Worm (Caenorhabditis elegans) whole organism, L4 larva: ENCODE data around the gene C39B10.3.

ENCODE experiments used
- F37D6.2 ChIP-seq: sonication (generic microtip); optimal IDR thresholded peaks from 2 replicates; lab custom pipeline; 2016; ENCODE audit warnings: mild to moderate bottlenecking, missing genetic modification characterization, missing compliant biosample characterization
- F44E2.7 ChIP-seq: fragments of 200-800 bp; sonication (Bioruptor generic); IDR thresholded peaks from 2 replicates; pipeline ENCODE4 v2.1.2; 2022; ENCODE audit warnings: missing genetic modification characterization, missing compliant biosample characterization
- Y48G9A.11 ChIP-seq: fragments of 200-800 bp; sonication (Bioruptor generic); IDR thresholded peaks from 2 replicates; pipeline ENCODE4 v1.3.6; 2022; ENCODE audit warnings: missing genetic modification reagents, missing genetic modification characterization, missing compliant biosample characterization
- ZK546.5 ChIP-seq, 2 experiments: sonication (generic microtip); optimal IDR thresholded peaks; 2 replicates each; lab custom pipeline; 2017; ENCODE audit warnings: missing biosample characterization in 2 of 2, missing genetic modification characterization in 2 of 2
- aha-1 ChIP-seq: fragments of 150-350 bp; peaks from one replicate; lab custom pipeline; 2014; ENCODE audit warnings: missing biosample characterization, missing genetic modification characterization
- arid-1 ChIP-seq: fragments of 200-800 bp; sonication (Bioruptor generic); conservative IDR thresholded peaks from 2 replicates; pipeline ENCODE4 v1.3.6; 2022; ENCODE audit warnings: missing genetic modification reagents, missing genetic modification characterization, missing compliant biosample characterization
- attf-4 ChIP-seq: sonication (generic microtip); optimal IDR thresholded peaks from 3 replicates; lab custom pipeline; 2017; ENCODE audit warnings: missing biosample characterization, missing genetic modification characterization
- ceh-20 ChIP-seq: fragments of 200-800 bp; sonication (Bioruptor generic); IDR thresholded peaks from 2 replicates; pipeline ENCODE4 v1.3.6; 2022; ENCODE audit warnings: missing genetic modification reagents, missing genetic modification characterization, missing compliant biosample characterization
- ceh-32 ChIP-seq: sonication (generic microtip); optimal IDR thresholded peaks from 2 replicates; lab custom pipeline; 2016; ENCODE audit warnings: mild to moderate bottlenecking, missing genetic modification characterization, missing compliant biosample characterization; ENCODE audit not compliant: poor library complexity
- ceh-44 ChIP-seq: fragments of 200-800 bp; sonication (Bioruptor generic); IDR thresholded peaks from 2 replicates; pipeline ENCODE4 v1.3.6; 2022; ENCODE audit warnings: missing genetic modification reagents, missing genetic modification characterization, missing compliant biosample characterization
- ces-1 ChIP-seq: fragments of 150-350 bp; sonication (generic microtip); optimal IDR thresholded peaks from 4 replicates; lab custom pipeline; 2014; ENCODE audit warnings: missing biosample characterization, missing genetic modification reagents, missing genetic modification characterization
- daf-19 ChIP-seq: fragments of 200-800 bp; sonication (Bioruptor generic); conservative IDR thresholded peaks from 2 replicates; pipeline ENCODE4 v1.3.6; 2022; ENCODE audit warnings: missing genetic modification characterization, missing compliant biosample characterization
- daf-8 ChIP-seq: fragments of 200-800 bp; sonication (Bioruptor generic); IDR thresholded peaks from 2 replicates; pipeline ENCODE4 v1.3.6; 2022; ENCODE audit warnings: missing genetic modification characterization, missing compliant biosample characterization
- dmd-9 ChIP-seq: fragments of 200-800 bp; sonication (Bioruptor generic); IDR thresholded peaks from 2 replicates; pipeline ENCODE4 v1.3.6; 2022; ENCODE audit warnings: missing genetic modification reagents, missing genetic modification characterization, missing compliant biosample characterization
- gei-8 ChIP-seq: fragments of 200-800 bp; sonication (Bioruptor generic); optimal IDR thresholded peaks from 2 replicates; lab custom pipeline; 2018; ENCODE audit warnings: mild to moderate bottlenecking, missing genetic modification characterization, missing compliant biosample characterization
- hlh-11 ChIP-seq: fragments of 200-800 bp; sonication (Bioruptor generic); optimal IDR thresholded peaks from 2 replicates; lab custom pipeline; 2018; ENCODE audit warnings: mild to moderate bottlenecking, missing genetic modification characterization, missing compliant biosample characterization
- hlh-30 ChIP-seq: sonication (generic microtip); optimal IDR thresholded peaks from 2 replicates; lab custom pipeline; 2017; ENCODE audit warnings: antibody characterized with exemption, mild to moderate bottlenecking, missing genetic modification characterization, missing compliant biosample characterization; ENCODE audit not compliant: insufficient read depth
- hmg-1.1 ChIP-seq: fragments of 200-800 bp; sonication (Bioruptor generic); IDR thresholded peaks from 2 replicates; pipeline ENCODE4 v1.3.6; 2022; ENCODE audit warnings: missing genetic modification reagents, missing genetic modification characterization, missing compliant biosample characterization
- jun-1 ChIP-seq: fragments of 150-350 bp; optimal IDR thresholded peaks from 2 replicates; lab custom pipeline; 2014; ENCODE audit warnings: missing biosample characterization, missing genetic modification reagents, missing genetic modification characterization
- lim-7 ChIP-seq: fragments of 200-800 bp; sonication (Bioruptor generic); IDR thresholded peaks from 2 replicates; pipeline ENCODE4 v1.3.6; 2022; ENCODE audit warnings: missing genetic modification characterization, missing compliant biosample characterization
- lin-1 ChIP-seq: fragments of 200-800 bp; sonication (Bioruptor generic); IDR thresholded peaks from 2 replicates; pipeline ENCODE4 v1.3.6; 2022; ENCODE audit warnings: missing genetic modification reagents, missing genetic modification characterization, missing compliant biosample characterization
- lin-13 ChIP-seq: fragments of 150-350 bp; optimal IDR thresholded peaks from 2 replicates; lab custom pipeline; 2014; ENCODE audit warnings: missing biosample characterization, missing genetic modification reagents, missing genetic modification characterization
- lin-29 ChIP-seq: fragments of 200-800 bp; sonication (Bioruptor generic); IDR thresholded peaks from 2 replicates; pipeline ENCODE4 v1.3.6; 2022; ENCODE audit warnings: missing genetic modification reagents, missing genetic modification characterization, missing compliant biosample characterization
- lin-38 ChIP-seq: fragments of 200-800 bp; sonication (Bioruptor generic); IDR thresholded peaks from 2 replicates; pipeline ENCODE4 v1.3.6; 2022; ENCODE audit warnings: missing genetic modification reagents, missing genetic modification characterization, missing compliant biosample characterization
- lsy-2 ChIP-seq, 2 experiments: fragments of 150-350 bp in 1 of 2; sonication (generic microtip) in 1 of 2; optimal IDR thresholded peaks; 2 replicates each; lab custom pipeline; 2014 to 2017; ENCODE audit warnings: missing biosample characterization in 2 of 2, missing genetic modification characterization in 2 of 2
- madf-5 ChIP-seq, 2 experiments: fragments of 200-800 bp; sonication (Bioruptor generic); IDR thresholded peaks; 2 replicates each; pipeline ENCODE4 v1.3.6; 2022; ENCODE audit warnings: missing compliant biosample characterization in 2 of 2, missing genetic modification characterization in 2 of 2
- mdt-29 ChIP-seq: fragments of 200-800 bp; sonication (Bioruptor generic); IDR thresholded peaks from 2 replicates; pipeline ENCODE4 v1.3.6; 2022; ENCODE audit warnings: missing genetic modification reagents, missing genetic modification characterization, missing compliant biosample characterization
- mxl-2 ChIP-seq: fragments of 200-800 bp; sonication (Bioruptor generic); conservative IDR thresholded peaks from 2 replicates; pipeline ENCODE4 v1.3.6; 2022; ENCODE audit warnings: missing genetic modification reagents, missing genetic modification characterization, missing compliant biosample characterization
- nhr-111 ChIP-seq: fragments of 200-800 bp; sonication (Bioruptor generic); optimal IDR thresholded peaks from 2 replicates; lab custom pipeline; 2018; ENCODE audit warnings: mild to moderate bottlenecking, missing genetic modification characterization, missing compliant biosample characterization
- nhr-28 ChIP-seq: fragments of 150-350 bp; optimal IDR thresholded peaks from 2 replicates; lab custom pipeline; 2014; ENCODE audit warnings: missing biosample characterization, missing genetic modification characterization
- nhr-42 ChIP-seq: fragments of 200-800 bp; sonication (Bioruptor generic); IDR thresholded peaks from 2 replicates; pipeline ENCODE4 v1.3.6; 2022; ENCODE audit warnings: missing genetic modification characterization, missing compliant biosample characterization
- nhr-48 ChIP-seq: sonication (generic microtip); optimal IDR thresholded peaks from 2 replicates; lab custom pipeline; 2016; ENCODE audit warnings: mild to moderate bottlenecking, missing genetic modification characterization, missing compliant biosample characterization
- nhr-6 ChIP-seq: fragments of 150-350 bp; optimal IDR thresholded peaks from 2 replicates; lab custom pipeline; 2014; ENCODE audit warnings: missing biosample characterization, missing genetic modification characterization
- nhr-76 ChIP-seq: fragments of 150-350 bp; optimal IDR thresholded peaks from 2 replicates; lab custom pipeline; 2014; ENCODE audit warnings: missing biosample characterization, missing genetic modification characterization
- nhr-77 ChIP-seq: fragments of 150-350 bp; optimal IDR thresholded peaks from 2 replicates; lab custom pipeline; 2014; ENCODE audit warnings: missing biosample characterization, missing genetic modification characterization
- pha-4 ChIP-seq, 2 experiments: fragments of 150-350 bp in 1 of 2; fragments of 200-800 bp in 1 of 2; sonication (Bioruptor generic) in 1 of 2; IDR thresholded peaks in 1 of 2; optimal IDR thresholded peaks in 1 of 2; 2 replicates each; pipeline versions ENCODE4 v1.3.6 to Lab custom; 2014 to 2022; ENCODE audit warnings: missing genetic modification characterization in 2 of 2, missing genetic modification reagents in 2 of 2, missing biosample characterization in 1 of 2, missing compliant biosample characterization in 1 of 2
- php-3 ChIP-seq: fragments of 200-800 bp; sonication (Bioruptor generic); IDR thresholded peaks from 2 replicates; pipeline ENCODE4 v1.3.6; 2022; ENCODE audit warnings: missing genetic modification reagents, missing genetic modification characterization, missing compliant biosample characterization
- skn-1 ChIP-seq: fragments of 150-350 bp; optimal IDR thresholded peaks from 2 replicates; lab custom pipeline; 2014; ENCODE audit warnings: missing biosample characterization, missing genetic modification characterization
- snpc-1.2 ChIP-seq: fragments of 200-800 bp; sonication (Bioruptor generic); IDR thresholded peaks from 2 replicates; pipeline ENCODE4 v1.3.6; 2022; ENCODE audit warnings: missing genetic modification reagents, missing genetic modification characterization, missing compliant biosample characterization
- unc-62 ChIP-seq, 3 experiments: fragments of 150-350 bp in 1 of 3; sonication (generic microtip); optimal IDR thresholded peaks in 2 of 3; peaks in 1 of 3; 1 replicate in 1 of 3; 2 replicates in 2 of 3; lab custom pipeline; 2014 to 2017; ENCODE audit warnings: missing biosample characterization in 3 of 3, missing genetic modification characterization in 3 of 3, missing genetic modification reagents in 3 of 3, missing genotype in 1 of 3
- zag-1 ChIP-seq: fragments of 150-350 bp; optimal IDR thresholded peaks from 2 replicates; lab custom pipeline; 2014; ENCODE audit warnings: missing biosample characterization, missing genetic modification characterization
- zfp-3 ChIP-seq: fragments of 200-800 bp; sonication (Bioruptor generic); conservative IDR thresholded peaks from 2 replicates; pipeline ENCODE4 v1.3.6; 2022; ENCODE audit warnings: missing genetic modification reagents, missing genetic modification characterization, missing compliant biosample characterization
- zip-11 ChIP-seq: fragments of 200-800 bp; sonication (Bioruptor generic); IDR thresholded peaks from 2 replicates; pipeline ENCODE4 v1.3.6; 2022; ENCODE audit warnings: missing genetic modification characterization, missing compliant biosample characterization
- ztf-11 ChIP-seq: fragments of 150-350 bp; optimal IDR thresholded peaks from 2 replicates; lab custom pipeline; 2014; ENCODE audit warnings: missing biosample characterization, missing genetic modification characterization

Gene C39B10.3

ce11 chrX:10477172-10477985 is 33.4 kb downstream of the C39B10.3 start (continued):
- TF ChIP-seq hlh-11 (peak; percentile 79), skn-1 (no peak), pha-4 (GFP tag; IDR thresholded peaks at IDR 0.05; lab: Robert Waterston, UW) (no peak), pha-4 (tag; optimal IDR thresholded peaks at IDR 0.05; lab: Kevin White, UChicago) (no peak), lin-1 (GFP tag; lab: Robert Waterston, UW) (peak; percentile 56; the same call in 1 of the 2 replicates), nhr-28 (peak; percentile 84), ceh-20 (GFP tag; lab: Robert Waterston, UW) (no peak), F37D6.2 (tag; lab: Kevin White, UChicago) (no peak), mdt-29 (GFP tag; lab: Robert Waterston, UW) (no peak), php-3 (GFP tag; lab: Robert Waterston, UW) (peak; percentile 61), nhr-6 (tag; lab: Kevin White, UChicago) (no peak), lin-13 (GFP tag; lab: Kevin White, UChicago) (no peak), dmd-9 (GFP tag; lab: Robert Waterston, UW) (no peak), daf-19 (GFP tag; lab: Robert Waterston, UW) (no peak), gei-8 (GFP tag; lab: Kevin White, UChicago) (no peak), mxl-2 (GFP tag; lab: Robert Waterston, UW) (no peak), ces-1 (no peak), lin-29 (GFP tag; lab: Robert Waterston, UW) (no peak), lin-38 (no peak), aha-1 (tag; lab: Kevin White, UChicago) (no peak), snpc-1.2 (GFP tag; lab: Robert Waterston, UW) (no peak), lim-7 (GFP tag; lab: Robert Waterston, UW) (no peak), attf-4 (tag; lab: Kevin White, UChicago) (no peak), jun-1 (tag; lab: Kevin White, UChicago) (no peak), nhr-111 (GFP tag; lab: Kevin White, UChicago) (no peak), zfp-3 (GFP tag; lab: Robert Waterston, UW) (no peak), ztf-11 (tag; lab: Kevin White, UChicago) (no peak), ZK546.5 (tag; optimal IDR thresholded peaks at IDR 0.05; lab: Kevin White, UChicago) (no peak), hmg-1.1 (GFP tag; lab: Robert Waterston, UW) (no peak), hlh-30 (tag; lab: Kevin White, UChicago) (no peak), F44E2.7 (GFP tag; lab: Robert Waterston, UW) (no peak), ceh-32 (tag; lab: Kevin White, UChicago) (no peak), daf-8 (GFP tag; lab: Robert Waterston, UW) (no peak), unc-62 (GFP tag; optimal IDR thresholded peaks at IDR 0.05 in 1 of 2; lab: Kevin White, UChicago) (peak in 1 of 2 experiments; percentile 98), unc-62 (tag; optimal IDR thresholded peaks at IDR 0.05; lab: Kevin White, UChicago) (no peak), nhr-48 (tag; lab: Kevin White, UChicago) (peak; percentile 33), zip-11 (no peak), madf-5 (GFP tag; IDR thresholded peaks at IDR 0.05; lab: Robert Waterston, UW) (no peak), nhr-77 (tag; lab: Kevin White, UChicago) (peak; percentile 27), zag-1 (no peak), ceh-44 (GFP tag; lab: Robert Waterston, UW) (no peak), Y48G9A.11 (GFP tag; lab: Robert Waterston, UW) (no peak), nhr-42 (GFP tag; lab: Robert Waterston, UW) (no peak), lsy-2 (tag; optimal IDR thresholded peaks at IDR 0.05; lab: Kevin White, UChicago) (peak in 1 of 2 experiments; percentile 19), nhr-76 (no peak), arid-1 (GFP tag; lab: Robert Waterston, UW) (no peak)
